Fruit fly (Drosophila melanogaster) whole organism, wandering third instar larva: ENCODE results near the gene CG14646.

ENCODE experiments used
- Abd-B ChIP-seq: fragments of >200 bp; optimal IDR thresholded peaks from 2 replicates; lab custom pipeline; 2017; ENCODE audit warnings: missing biosample characterization, missing genetic modification characterization
- CG32264 ChIP-seq: fragments of 200-800 bp; sonication (Bioruptor generic); optimal IDR thresholded peaks from 2 replicates; lab custom pipeline; 2016; ENCODE audit warnings: missing biosample characterization, missing genetic modification characterization
- CG9705 ChIP-seq: fragments of 200-800 bp; sonication (Bioruptor generic); optimal IDR thresholded peaks from 2 replicates; lab custom pipeline; 2018; ENCODE audit warnings: missing biosample characterization, mild to moderate bottlenecking, missing genetic modification characterization
- CrebA ChIP-seq: fragments of 200-800 bp; sonication (Bioruptor generic); optimal IDR thresholded peaks from 2 replicates; lab custom pipeline; 2016; ENCODE audit warnings: missing biosample characterization, mild to moderate bottlenecking, missing genetic modification characterization, borderline replicate concordance
- Dfd ChIP-seq: fragments of >200 bp; optimal IDR thresholded peaks from 2 replicates; lab custom pipeline; 2017; ENCODE audit warnings: missing biosample characterization, missing genetic modification characterization
- Dif ChIP-seq: fragments of 200-275, 200-300 bp; sonication (Bioruptor generic); optimal IDR thresholded peaks from 2 replicates; lab custom pipeline; 2018; ENCODE audit warnings: missing biosample characterization, missing genetic modification characterization; ENCODE audit not compliant: partially characterized antibody
- GATAd ChIP-seq: sonication (Bioruptor generic); optimal IDR thresholded peaks from 2 replicates; lab custom pipeline; 2016; ENCODE audit warnings: missing biosample characterization, missing genetic modification characterization
- HLH106 ChIP-seq: fragments of 200-800 bp; optimal IDR thresholded peaks from 3 replicates; lab custom pipeline; 2019; ENCODE audit warnings: missing biosample characterization, mild to moderate bottlenecking, missing genetic modification characterization, moderate library complexity
- Hnf4 ChIP-seq: fragments of 200-800 bp; sonication (Bioruptor generic); optimal IDR thresholded peaks from 2 replicates; lab custom pipeline; 2016; ENCODE audit warnings: missing biosample characterization, mild to moderate bottlenecking, missing genetic modification characterization
- Hr78 ChIP-seq: fragments of >200 bp; optimal IDR thresholded peaks from 2 replicates; lab custom pipeline; 2017; ENCODE audit warnings: missing biosample characterization, missing genetic modification characterization
- Hr83 ChIP-seq: fragments of 200-300 bp; sonication (Bioruptor generic); optimal IDR thresholded peaks from 2 replicates; lab custom pipeline; 2016; ENCODE audit warnings: missing biosample characterization, mild to moderate bottlenecking, missing genetic modification characterization, moderate library complexity; ENCODE audit not compliant: poor library complexity, severe bottlenecking
- Jra ChIP-seq: sonication (Bioruptor generic); optimal IDR thresholded peaks from 2 replicates; lab custom pipeline; 2016; ENCODE audit warnings: missing biosample characterization, missing genetic modification characterization
- Mio ChIP-seq: sonication (Bioruptor generic); optimal IDR thresholded peaks from 2 replicates; lab custom pipeline; 2016; ENCODE audit warnings: missing biosample characterization, missing genetic modification characterization
- Myc ChIP-seq: fragments of >200 bp; optimal IDR thresholded peaks from 2 replicates; lab custom pipeline; 2017
- N ChIP-seq: fragments of >200 bp; optimal IDR thresholded peaks from 2 replicates; lab custom pipeline; 2018; ENCODE audit warnings: missing biosample characterization, missing external identifiers, missing genetic modification characterization
- OdsH ChIP-seq: fragments of 200-800 bp; sonication (Bioruptor generic); optimal IDR thresholded peaks from 2 replicates; lab custom pipeline; 2016; ENCODE audit warnings: missing biosample characterization, mild to moderate bottlenecking, missing genetic modification characterization
- Rel ChIP-seq, 2 experiments: fragments of 200-800 bp; sonication (Bioruptor generic) in 1 of 2; optimal IDR thresholded peaks; 2 replicates in 1 of 2; 3 replicates in 1 of 2; lab custom pipeline; 2016 to 2019; ENCODE audit warnings: mild to moderate bottlenecking in 2 of 2, missing biosample characterization in 2 of 2, missing genetic modification characterization in 2 of 2, moderate library complexity in 1 of 2
- Sp1 ChIP-seq: fragments of 200-800 bp; sonication (Bioruptor generic); optimal IDR thresholded peaks from 3 replicates; lab custom pipeline; 2019; ENCODE audit warnings: missing biosample characterization, mild to moderate bottlenecking, missing genetic modification characterization, moderate library complexity
- Vsx2 ChIP-seq: fragments of 200-300, 225-300 bp; sonication (Bioruptor generic); optimal IDR thresholded peaks from 2 replicates; lab custom pipeline; 2018; ENCODE audit warnings: missing biosample characterization, missing genetic modification characterization; ENCODE audit not compliant: partially characterized antibody
- br ChIP-seq: fragments of 200-800 bp; sonication (Bioruptor generic); optimal IDR thresholded peaks from 2 replicates; lab custom pipeline; 2016; ENCODE audit warnings: missing biosample characterization, missing genetic modification characterization
- brk ChIP-seq: fragments of 200-800 bp; sonication (Bioruptor generic); optimal IDR thresholded peaks from 2 replicates; lab custom pipeline; 2016; ENCODE audit warnings: missing biosample characterization, mild to moderate bottlenecking, missing genetic modification characterization
- dl ChIP-seq, 2 experiments: fragments of 175-275, 200-275 bp in 1 of 2; fragments of 200-275 bp in 1 of 2; sonication (Bioruptor generic); optimal IDR thresholded peaks; lab custom pipeline; 2018; ENCODE audit warnings: mild to moderate bottlenecking in 2 of 2, missing biosample characterization in 2 of 2, missing genetic modification characterization in 2 of 2, moderate library complexity in 2 of 2; ENCODE audit not compliant: partially characterized antibody in 2 of 2, insufficient read depth in 1 of 2
- dmrt93B ChIP-seq: fragments of 200-800 bp; sonication (Bioruptor generic); optimal IDR thresholded peaks from 2 replicates; lab custom pipeline; 2018; ENCODE audit warnings: missing biosample characterization, mild to moderate bottlenecking, missing genetic modification characterization
- dsf ChIP-seq: sonication (Bioruptor generic); optimal IDR thresholded peaks from 2 replicates; lab custom pipeline; 2016; ENCODE audit warnings: missing biosample characterization, missing genetic modification characterization, borderline replicate concordance
- ey ChIP-seq: fragments of 200-800 bp; sonication (Bioruptor generic); optimal IDR thresholded peaks from 2 replicates; lab custom pipeline; 2016; ENCODE audit warnings: missing biosample characterization, missing genetic modification characterization
- foxo ChIP-seq, 2 experiments: fragments of 200-800 bp; sonication (Bioruptor generic); optimal IDR thresholded peaks; 2 replicates in 1 of 2; 3 replicates in 1 of 2; lab custom pipeline; 2016 to 2017; ENCODE audit warnings: missing biosample characterization in 2 of 2, missing genetic modification characterization in 2 of 2
- fru ChIP-seq: fragments of 200-800 bp; sonication (Bioruptor generic); optimal IDR thresholded peaks from 3 replicates; lab custom pipeline; 2016; ENCODE audit warnings: missing biosample characterization, mild to moderate bottlenecking, missing genetic modification characterization
- h ChIP-seq: fragments of 200-800 bp; sonication (Bioruptor generic); optimal IDR thresholded peaks from 3 replicates; lab custom pipeline; 2016; ENCODE audit warnings: missing biosample characterization, mild to moderate bottlenecking, missing genetic modification characterization
- jim ChIP-seq: fragments of 175-275, 200-325 bp; sonication (Bioruptor generic); optimal IDR thresholded peaks from 2 replicates; lab custom pipeline; 2016; ENCODE audit warnings: missing biosample characterization, mild to moderate bottlenecking, missing genetic modification characterization
- lola ChIP-seq: fragments of >200 bp; optimal IDR thresholded peaks from 2 replicates; lab custom pipeline; 2017; ENCODE audit warnings: missing biosample characterization, missing genetic modification characterization
- pan ChIP-seq: fragments of >200 bp; optimal IDR thresholded peaks from 2 replicates; lab custom pipeline; 2017
- psq ChIP-seq: fragments of 200-800 bp; sonication (Bioruptor generic); optimal IDR thresholded peaks from 3 replicates; lab custom pipeline; 2017; ENCODE audit warnings: missing biosample characterization, mild to moderate bottlenecking, missing genetic modification characterization, moderate library complexity
- rgr ChIP-seq: fragments of 200-800 bp; sonication (Bioruptor generic); optimal IDR thresholded peaks from 3 replicates; lab custom pipeline; 2016; ENCODE audit warnings: missing biosample characterization, mild to moderate bottlenecking, missing genetic modification characterization
- sage ChIP-seq: fragments of 200-800 bp; sonication (Bioruptor generic); optimal IDR thresholded peaks from 2 replicates; lab custom pipeline; 2016; ENCODE audit warnings: missing biosample characterization, mild to moderate bottlenecking, missing genetic modification characterization
- sv ChIP-seq: fragments of 200-800 bp; sonication (Bioruptor generic); optimal IDR thresholded peaks from 3 replicates; lab custom pipeline; 2016; ENCODE audit warnings: missing biosample characterization, missing genetic modification characterization
- tai ChIP-seq: sonication (Bioruptor generic); optimal IDR thresholded peaks from 2 replicates; lab custom pipeline; 2016; ENCODE audit warnings: missing biosample characterization, missing genetic modification characterization
- usp ChIP-seq: fragments of >200 bp; optimal IDR thresholded peaks from 2 replicates; lab custom pipeline; 2017; ENCODE audit warnings: missing biosample characterization, missing genetic modification characterization
- woc ChIP-seq: sonication (Bioruptor generic); optimal IDR thresholded peaks from 2 replicates; lab custom pipeline; 2016; ENCODE audit warnings: missing biosample characterization, mild to moderate bottlenecking, missing genetic modification characterization

CG14646 gene

DNA sequence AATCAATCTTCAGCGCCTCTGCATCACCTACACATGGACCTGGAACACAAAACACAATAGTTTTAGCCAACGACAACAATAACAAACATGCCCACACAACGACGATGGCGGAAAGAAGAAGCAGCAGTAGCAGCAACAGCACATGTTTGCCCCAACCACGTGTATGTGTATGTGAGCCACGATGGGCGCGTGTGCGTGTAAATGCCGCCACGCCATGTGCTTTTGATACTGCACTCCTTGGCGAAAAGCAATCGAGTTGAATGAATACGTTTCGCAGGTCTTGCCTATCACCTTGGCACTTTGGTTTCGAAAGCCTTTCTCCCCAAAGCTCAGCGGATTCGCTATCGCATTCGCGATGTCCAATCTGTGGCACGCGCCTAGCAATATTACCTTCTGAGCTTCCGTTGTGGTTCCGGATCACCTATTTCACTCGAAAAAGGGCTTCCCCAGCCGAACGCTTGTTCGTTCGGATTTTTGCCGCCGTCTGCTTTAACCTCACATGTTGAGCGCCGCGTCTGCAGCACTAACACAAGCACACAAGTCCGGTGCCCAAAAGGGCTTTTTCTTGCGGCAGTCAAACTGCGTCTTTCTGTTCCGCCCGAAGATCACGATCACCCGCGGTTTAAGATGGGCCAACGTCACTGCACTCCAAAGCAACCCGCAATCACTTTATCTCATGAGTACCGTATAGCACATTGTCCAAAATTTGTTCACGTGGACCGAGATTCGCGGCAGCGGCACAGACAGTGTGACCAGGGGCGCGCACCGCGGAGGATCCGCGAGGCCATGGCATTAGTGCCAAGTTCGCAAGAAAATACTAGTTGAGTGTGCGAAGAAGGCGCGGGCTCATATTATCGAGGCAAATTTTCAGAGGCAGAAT is 38.7 kb downstream of the CG14646 start, which contains the start of gene srl:
Gene srl, minus strand, starts transcription at position 751 of the 880 bp plus-strand sequence.
- TF ChIP-seq brk (GFP tag; lab: Kevin White, UChicago) (no peak), Hr83 (GFP tag; lab: Kevin White, UChicago) (peak; percentile 40), Rel (GFP tag; optimal IDR thresholded peaks at IDR 0.05; lab: Kevin White, UChicago) (no peak), Rel (tag; optimal IDR thresholded peaks at IDR 0.05; lab: Kevin White, UChicago) (peak; percentile 66), Myc (lab: Kevin White, UChicago) (peak; percentile 61)

- TF ChIP-seq pan (lab: Kevin White, UChicago) (no peak), Vsx2 (GFP tag; lab: Kevin White, UChicago) (no peak), dmrt93B (no peak), Dfd (GFP tag; lab: Kevin White, UChicago) (no peak), CG9705 (peak; percentile 49), Dif (peak; percentile 47), dl (GFP tag; optimal IDR thresholded peaks at IDR 0.05; lab: Kevin White, UChicago; ENCODE audit: insufficient read depth in 1 of 2, partially characterized antibody in 2 of 2) (no peak), ey (GFP tag; lab: Kevin White, UChicago) (peak; percentile 51), Sp1 (GFP tag; lab: Kevin White, UChicago) (peak; percentile 73), Myc (lab: Kevin White, UChicago) (peak; percentile 78), woc (no peak), br (GFP tag; lab: Kevin White, UChicago) (no peak), h (GFP tag; lab: Kevin White, UChicago) (peak; percentile 81), Mio (GFP tag; lab: Kevin White, UChicago) (no peak), Jra (GFP tag; lab: Kevin White, UChicago) (no peak), CrebA (GFP tag; lab: Kevin White, UChicago) (no peak), tai (GFP tag; lab: Kevin White, UChicago) (no peak), GATAd (GFP tag; lab: Kevin White, UChicago) (no peak), fru (no peak), CG32264 (GFP tag; lab: Kevin White, UChicago) (no peak), Hr78 (GFP tag; lab: Kevin White, UChicago) (no peak), foxo (GFP tag; optimal IDR thresholded peaks at IDR 0.05; lab: Kevin White, UChicago) (peak in 1 of 2 experiments; percentile 12), sv (GFP tag; lab: Kevin White, UChicago) (no peak), jim (GFP tag; lab: Kevin White, UChicago) (no peak), lola (no peak), sage (GFP tag; lab: Kevin White, UChicago) (no peak), dsf (GFP tag; lab: Kevin White, UChicago) (no peak), HLH106 (peak; percentile 61), Hr83 (GFP tag; lab: Kevin White, UChicago) (peak; percentile 98), psq (peak; percentile 43), rgr (GFP tag; lab: Kevin White, UChicago) (peak; percentile 80), N (GFP tag; lab: Kevin White, UChicago) (no peak), Hnf4 (GFP tag; lab: Kevin White, UChicago) (no peak), usp (GFP tag; lab: Kevin White, UChicago) (no peak), Rel (GFP tag; optimal IDR thresholded peaks at IDR 0.05; lab: Kevin White, UChicago) (no peak), Rel (tag; optimal IDR thresholded peaks at IDR 0.05; lab: Kevin White, UChicago) (peak; percentile 47), Abd-B (GFP tag; lab: Kevin White, UChicago) (no peak), brk (GFP tag; lab: Kevin White, UChicago) (no peak), OdsH (peak; percentile 74)
Measured at dm6 chr3R:4433441-4434077, 43.4 kb downstream of the CG14646 start, which contains the start of the genes eIF3a and CG1074. eIF3a (minus strand) TSS chr3R:4433895. CG1074 (plus strand) TSS chr3R:4433965.
